Worm (Caenorhabditis elegans): ENCODE measurements around the gene srx-135.

The srx-135 gene

DNA sequence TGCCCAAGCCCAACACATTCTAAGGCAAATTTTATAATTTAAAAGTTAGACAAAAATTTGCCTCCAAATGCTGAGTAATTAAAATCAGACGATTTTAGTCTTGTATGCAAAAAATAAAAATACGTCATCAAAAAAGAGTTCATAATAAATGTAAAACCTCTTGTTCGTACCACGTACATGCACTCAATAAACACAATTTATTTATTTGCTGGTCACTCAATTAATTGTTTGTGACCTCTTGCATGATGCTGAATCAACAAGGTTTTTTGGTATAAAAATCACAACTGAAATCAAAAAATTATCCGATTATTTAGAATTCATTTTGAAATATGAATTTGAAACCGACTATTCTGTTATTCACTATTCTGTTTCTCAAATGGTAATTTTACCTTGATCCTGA, 8.8 kb upstream of the srx-135 start, which contains the start of gene hpx-2:
Gene hpx-2, plus strand, starts transcription at position 301 of the 400 bp plus-strand sequence.
- TF ChIP-seq nhr-76 (tag; optimal IDR thresholded peaks at IDR 0.05) (no peak), blmp-1 (tag; optimal IDR thresholded peaks at IDR 0.05) (no peak), cnd-1 (tag; optimal IDR thresholded peaks at IDR 0.05) (no peak), ceh-39 (tag; optimal IDR thresholded peaks at IDR 0.05) (no peak), elt-3 (tag; optimal IDR thresholded peaks at IDR 0.05) (no peak), lsy-2 (tag; optimal IDR thresholded peaks at IDR 0.05) (no peak), tbx-8 (GFP tag; optimal IDR thresholded peaks at IDR 0.05) (no peak), hlh-1 (tag; optimal IDR thresholded peaks at IDR 0.05) (no peak), nhr-2 (tag; optimal IDR thresholded peaks at IDR 0.05) (no peak), ham-2 (GFP tag; optimal IDR thresholded peaks at IDR 0.05) (no peak), snpc-4 (tag; optimal IDR thresholded peaks at IDR 0.05) (no peak)

DNA sequence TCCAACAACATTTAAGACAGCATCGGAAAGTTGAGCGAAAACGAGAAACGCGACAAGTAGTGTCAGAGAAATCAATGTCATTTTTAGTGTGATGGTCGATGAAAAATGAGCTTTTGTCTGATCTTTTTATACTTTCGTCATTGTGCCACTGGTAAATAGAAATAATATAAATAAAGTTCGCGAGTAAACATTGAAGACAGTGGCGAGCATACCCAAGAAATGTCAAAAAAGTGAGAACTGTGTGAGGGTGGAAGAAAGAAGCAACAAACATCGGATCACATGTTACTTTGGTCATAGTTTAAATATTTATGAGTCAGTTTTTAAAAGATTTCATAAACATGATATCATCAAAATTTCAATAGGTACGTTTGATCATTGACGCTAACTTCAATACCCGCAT, 4.7 kb upstream of the srx-135 start, which contains the start of gene ttr-21:
Gene ttr-21, minus strand, starts transcription at position 100 of the 400 bp plus-strand sequence.
- TF ChIP-seq mab-5 (tag; optimal IDR thresholded peaks at IDR 0.05), result no peak
- no peak for TF ChIP-seq mep-1 (tag; optimal IDR thresholded peaks at IDR 0.05)
- no peak for TF ChIP-seq hlh-1 (tag; optimal IDR thresholded peaks at IDR 0.05)
- no peak for TF ChIP-seq lin-13 (tag; optimal IDR thresholded peaks at IDR 0.05)
- TF ChIP-seq elt-1 (tag; optimal IDR thresholded peaks at IDR 0.05; ENCODE audit: borderline replicate concordance, insufficient read depth), result no peak
- TF ChIP-seq ces-1 (GFP tag; optimal IDR thresholded peaks at IDR 0.05), result no peak
- TF ChIP-seq sptf-1 (tag; optimal IDR thresholded peaks at IDR 0.05), result no peak
- TF ChIP-seq flh-1 (GFP tag; optimal IDR thresholded peaks at IDR 0.05), result no peak
- no peak for TF ChIP-seq bed-3 (GFP tag; optimal IDR thresholded peaks at IDR 0.05)
- no peak for TF ChIP-seq zip-8 (tag; optimal IDR thresholded peaks at IDR 0.05)
- TF ChIP-seq snpc-4 (tag; optimal IDR thresholded peaks at IDR 0.05), result no peak
- TF ChIP-seq sem-2 (GFP tag; optimal IDR thresholded peaks at IDR 0.05), result no peak
- TF ChIP-seq lin-32 (GFP tag; optimal IDR thresholded peaks at IDR 0.05), result no peak
- no peak for TF ChIP-seq ceh-83 (GFP tag; optimal IDR thresholded peaks at IDR 0.05)
- TF ChIP-seq pha-4 (tag; optimal IDR thresholded peaks at IDR 0.05), result no peak
- TF ChIP-seq M03D4.4 (tag; optimal IDR thresholded peaks at IDR 0.05), result no peak
- TF ChIP-seq drap-1 (GFP tag; optimal IDR thresholded peaks at IDR 0.05), result no peak
- no peak for TF ChIP-seq ztf-11 (tag; optimal IDR thresholded peaks at IDR 0.05)

DNA sequence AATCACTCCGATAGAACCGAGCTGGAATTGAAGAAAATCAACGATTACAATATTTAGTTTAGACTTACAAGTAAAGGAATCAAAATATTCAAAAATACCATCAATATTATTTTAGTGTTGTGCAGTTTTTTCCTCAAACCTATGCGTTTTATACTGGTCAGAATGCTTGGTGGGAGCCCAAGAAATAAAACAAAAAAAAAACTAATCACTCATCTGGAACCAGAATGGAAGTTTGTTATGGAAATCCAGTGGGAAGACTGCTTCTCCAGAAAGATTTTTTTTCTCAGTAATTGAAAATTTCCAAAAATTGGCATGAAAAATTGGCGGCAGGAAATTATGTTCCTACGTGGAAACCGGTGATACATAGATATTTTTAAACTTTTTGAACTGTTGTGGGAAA, 2.6 kb upstream of the srx-135 start, which contains the start of gene srx-134:
Gene srx-134, minus strand, starts transcription at position 101 of the 400 bp plus-strand sequence.
- no peak for TF ChIP-seq mls-2 (tag; optimal IDR thresholded peaks at IDR 0.05)
- no peak for TF ChIP-seq bed-3 (GFP tag; optimal IDR thresholded peaks at IDR 0.05)
- TF ChIP-seq nhr-28 (tag; optimal IDR thresholded peaks at IDR 0.05), result no peak
- TF ChIP-seq zip-8 (tag; optimal IDR thresholded peaks at IDR 0.05), result no peak
- TF ChIP-seq flh-1 (GFP tag; optimal IDR thresholded peaks at IDR 0.05), result no peak
- no peak for TF ChIP-seq ceh-43 (GFP tag; optimal IDR thresholded peaks at IDR 0.05)
- no peak for TF ChIP-seq elt-3 (tag; optimal IDR thresholded peaks at IDR 0.05)

DNA sequence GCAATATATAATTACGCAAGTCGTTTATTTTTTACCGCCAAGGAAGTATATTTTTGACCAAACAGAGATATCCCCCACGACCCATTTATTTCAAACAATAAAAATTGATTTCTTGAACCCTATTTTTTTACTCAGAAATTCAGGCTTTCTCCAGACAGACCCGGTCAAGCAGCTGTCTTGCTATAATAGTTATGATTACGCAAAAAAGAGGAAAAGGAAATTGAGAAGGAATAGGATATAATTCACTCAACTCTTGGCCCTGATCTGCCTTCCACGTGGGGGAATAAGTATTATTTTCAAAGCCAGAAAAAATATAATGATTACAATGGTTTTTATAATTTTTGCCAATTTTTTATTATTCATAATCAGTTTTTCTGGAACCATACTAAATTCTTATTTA, 1.9 kb upstream of the srx-135 start, which contains the start of gene srx-136:
Gene srx-136, plus strand, starts transcription at position 301 of the 400 bp plus-strand sequence.
- TF ChIP-seq nhr-76 (tag; optimal IDR thresholded peaks at IDR 0.05) (no peak), drap-1 (GFP tag; optimal IDR thresholded peaks at IDR 0.05) (no peak), ztf-11 (tag; optimal IDR thresholded peaks at IDR 0.05) (no peak), mep-1 (tag; optimal IDR thresholded peaks at IDR 0.05) (no peak), unc-120 (tag; optimal IDR thresholded peaks at IDR 0.05; ENCODE audit: poor library complexity, severe bottlenecking) (no peak), zip-8 (tag; optimal IDR thresholded peaks at IDR 0.05) (no peak), lin-13 (tag; optimal IDR thresholded peaks at IDR 0.05) (no peak), sptf-1 (tag; optimal IDR thresholded peaks at IDR 0.05) (no peak), bed-3 (GFP tag; optimal IDR thresholded peaks at IDR 0.05) (no peak), nhr-237 (tag; optimal IDR thresholded peaks at IDR 0.05) (no peak), M03D4.4 (tag; optimal IDR thresholded peaks at IDR 0.05) (no peak), ceh-83 (GFP tag; optimal IDR thresholded peaks at IDR 0.05) (no peak), ceh-43 (GFP tag; optimal IDR thresholded peaks at IDR 0.05) (no peak), nhr-12 (tag; optimal IDR thresholded peaks at IDR 0.05) (no peak), unc-39 (tag; optimal IDR thresholded peaks at IDR 0.05) (no peak), pha-4 (tag; optimal IDR thresholded peaks at IDR 0.05) (no peak), sem-2 (GFP tag; optimal IDR thresholded peaks at IDR 0.05) (no peak), ces-1 (GFP tag; optimal IDR thresholded peaks at IDR 0.05) (no peak), mab-5 (tag; optimal IDR thresholded peaks at IDR 0.05) (no peak)
